Fruit fly (Drosophila melanogaster) S2 (cell line): Measurements from ENCODE around the gene Ir8a.

Source experiments
- CG8478 ChIP-seq: fragments of >200 bp; optimal IDR thresholded peaks from 2 replicates; lab custom pipeline; 2018
- CTCF ChIP-seq, 2 experiments: fragments of >200 bp; optimal IDR thresholded peaks; 2 replicates each; lab custom pipeline; 2018

- TF ChIP-seq CTCF (optimal IDR thresholded peaks at IDR 0.05; lab: Kevin White, UChicago) (no peak), CG8478 (lab: Kevin White, UChicago) (no peak)
Observed at dm6 chrX:9255964-9256520, 19.7 kb upstream of the Ir8a start, which contains the start of gene ric8a.
